Worm (Caenorhabditis elegans) whole organism, L3 larva: ENCODE data around the gene F09E5.3.

Experiments used
- R02D3.7 ChIP-seq: fragments of 150-350 bp; optimal IDR thresholded peaks from 2 replicates; lab custom pipeline; 2014; ENCODE audit warnings: missing biosample characterization, missing genetic modification characterization
- aly-2 ChIP-seq: fragments of 150-350 bp; optimal IDR thresholded peaks from 2 replicates; lab custom pipeline; 2014; ENCODE audit warnings: missing biosample characterization, missing genetic modification characterization
- ama-1 ChIP-seq: fragments of 150-350 bp; optimal IDR thresholded peaks from 2 replicates; lab custom pipeline; 2018
- ceh-16 ChIP-seq: sonication (generic microtip); optimal IDR thresholded peaks from 2 replicates; lab custom pipeline; 2017; ENCODE audit warnings: missing biosample characterization, missing genetic modification characterization
- ceh-28 ChIP-seq: fragments of 150-350 bp; optimal IDR thresholded peaks from 2 replicates; lab custom pipeline; 2014; ENCODE audit warnings: missing biosample characterization, missing genetic modification reagents, missing genetic modification characterization
- daf-12 ChIP-seq: fragments of 150-350 bp; optimal IDR thresholded peaks from 2 replicates; lab custom pipeline; 2014; ENCODE audit warnings: missing biosample characterization, missing genetic modification reagents, missing genetic modification characterization
- egl-27 ChIP-seq: sonication (generic microtip); optimal IDR thresholded peaks from 4 replicates; lab custom pipeline; 2017; ENCODE audit warnings: missing biosample characterization, missing genetic modification reagents, missing genetic modification characterization
- egl-5 ChIP-seq: fragments of 150-350 bp; optimal IDR thresholded peaks from 2 replicates; lab custom pipeline; 2017; ENCODE audit warnings: missing biosample characterization, missing genetic modification reagents, missing genetic modification characterization, inconsistent platforms
- elt-1 ChIP-seq: fragments of 150-350 bp; optimal IDR thresholded peaks from 2 replicates; lab custom pipeline; 2014; ENCODE audit warnings: missing biosample characterization, missing genetic modification characterization
- elt-2 ChIP-seq: sonication (generic microtip); optimal IDR thresholded peaks from 2 replicates; lab custom pipeline; 2016; ENCODE audit warnings: missing genetic modification reagents, mild to moderate bottlenecking, missing genetic modification characterization, missing compliant biosample characterization
- elt-3 ChIP-seq, 3 experiments: fragments of 150-350 bp in 1 of 3; sonication (generic microtip) in 2 of 3; optimal IDR thresholded peaks; 2 replicates in 2 of 3; 4 replicates in 1 of 3; lab custom pipeline; 2014 to 2017; ENCODE audit warnings: missing biosample characterization in 3 of 3, missing genetic modification characterization in 3 of 3
- eor-1 ChIP-seq, 2 experiments: fragments of 150-350 bp; optimal IDR thresholded peaks; 2 replicates each; lab custom pipeline; 2014 to 2018; ENCODE audit warnings: missing biosample characterization in 2 of 2, missing genetic modification characterization in 2 of 2
- fkh-10 ChIP-seq: sonication (generic microtip); optimal IDR thresholded peaks from 2 replicates; lab custom pipeline; 2017; ENCODE audit warnings: missing biosample characterization, missing genetic modification reagents, missing genetic modification characterization
- fkh-2 ChIP-seq: fragments of 150-350 bp; optimal IDR thresholded peaks from 2 replicates; lab custom pipeline; 2014; ENCODE audit warnings: missing biosample characterization, missing genetic modification reagents, missing genetic modification characterization
- fos-1 ChIP-seq: fragments of 150-350 bp; optimal IDR thresholded peaks from 2 replicates; lab custom pipeline; 2014; ENCODE audit warnings: missing biosample characterization, missing genetic modification characterization
- jun-1 ChIP-seq: fragments of 150-350 bp; optimal IDR thresholded peaks from 2 replicates; lab custom pipeline; 2014; ENCODE audit warnings: missing biosample characterization, missing genetic modification reagents, missing genetic modification characterization
- lsy-12 ChIP-seq: sonication (generic microtip); optimal IDR thresholded peaks from 2 replicates; lab custom pipeline; 2016; ENCODE audit warnings: mild to moderate bottlenecking, missing genetic modification characterization, missing compliant biosample characterization
- mdl-1 ChIP-seq: fragments of 150-350 bp; optimal IDR thresholded peaks from 2 replicates; lab custom pipeline; 2014; ENCODE audit warnings: missing biosample characterization, missing genetic modification characterization
- mml-1 ChIP-seq: fragments of 150-350 bp; sonication (generic microtip); optimal IDR thresholded peaks from 3 replicates; lab custom pipeline; 2014; ENCODE audit warnings: missing biosample characterization, missing genetic modification characterization
- nfya-1 ChIP-seq: sonication (generic microtip); optimal IDR thresholded peaks from 2 replicates; lab custom pipeline; 2017; ENCODE audit warnings: missing genetic modification characterization, mild to moderate bottlenecking, missing compliant biosample characterization, antibody characterized with exemption, moderate library complexity; ENCODE audit not compliant: insufficient read depth
- nhr-11 ChIP-seq: fragments of 150-350 bp; optimal IDR thresholded peaks from 2 replicates; lab custom pipeline; 2014; ENCODE audit warnings: missing biosample characterization, missing genetic modification characterization
- nhr-12 ChIP-seq: fragments of 150-350 bp; optimal IDR thresholded peaks from 2 replicates; lab custom pipeline; 2014; ENCODE audit warnings: missing biosample characterization, missing genetic modification characterization
- nhr-23 ChIP-seq: fragments of 150-350 bp; optimal IDR thresholded peaks from 2 replicates; lab custom pipeline; 2014; ENCODE audit warnings: missing biosample characterization, missing genetic modification reagents, missing genetic modification characterization
- nhr-237 ChIP-seq: fragments of 150-350 bp; optimal IDR thresholded peaks from 2 replicates; lab custom pipeline; 2014; ENCODE audit warnings: missing biosample characterization, missing genetic modification characterization
- nhr-25 ChIP-seq: sonication (generic microtip); optimal IDR thresholded peaks from 2 replicates; lab custom pipeline; 2017; ENCODE audit warnings: missing biosample characterization, missing genetic modification characterization
- nhr-28 ChIP-seq: fragments of 150-350 bp; optimal IDR thresholded peaks from 2 replicates; lab custom pipeline; 2014; ENCODE audit warnings: missing biosample characterization, missing genetic modification characterization
- nhr-43 ChIP-seq: sonication (generic microtip); optimal IDR thresholded peaks from 2 replicates; lab custom pipeline; 2016; ENCODE audit warnings: mild to moderate bottlenecking, missing genetic modification characterization, missing compliant biosample characterization; ENCODE audit not compliant: poor library complexity, severe bottlenecking
- nhr-67 ChIP-seq: fragments of 150-350 bp; optimal IDR thresholded peaks from 2 replicates; lab custom pipeline; 2014; ENCODE audit warnings: missing biosample characterization, missing genetic modification characterization
- nhr-76 ChIP-seq: fragments of 150-350 bp; sonication (generic microtip); optimal IDR thresholded peaks from 5 replicates; lab custom pipeline; 2014; ENCODE audit warnings: missing biosample characterization, missing genetic modification characterization
- nhr-77 ChIP-seq: fragments of 150-350 bp; optimal IDR thresholded peaks from 2 replicates; lab custom pipeline; 2014; ENCODE audit warnings: missing biosample characterization, missing genetic modification characterization
- pha-4 ChIP-seq: fragments of 150-350 bp; optimal IDR thresholded peaks from 2 replicates; lab custom pipeline; 2014; ENCODE audit warnings: missing biosample characterization, missing genetic modification reagents, missing genetic modification characterization
- pqm-1 ChIP-seq: fragments of 150-350 bp; optimal IDR thresholded peaks from 2 replicates; lab custom pipeline; 2017; ENCODE audit warnings: missing biosample characterization, missing genetic modification characterization, inconsistent platforms
- sea-2 ChIP-seq: fragments of 150-350 bp; sonication (generic microtip); optimal IDR thresholded peaks from 4 replicates; lab custom pipeline; 2014; ENCODE audit warnings: missing biosample characterization, missing genetic modification reagents, missing genetic modification characterization
- skn-1 ChIP-seq: fragments of 150-350 bp; optimal IDR thresholded peaks from 2 replicates; lab custom pipeline; 2014; ENCODE audit warnings: missing biosample characterization, missing genetic modification characterization
- unc-39 ChIP-seq: sonication (generic microtip); optimal IDR thresholded peaks from 4 replicates; lab custom pipeline; 2017; ENCODE audit warnings: missing biosample characterization, missing genetic modification characterization
- unc-62 ChIP-seq: fragments of 150-350 bp; sonication (generic microtip); optimal IDR thresholded peaks from 4 replicates; lab custom pipeline; 2014; ENCODE audit warnings: missing biosample characterization, missing genetic modification reagents, missing genetic modification characterization
- zag-1 ChIP-seq: fragments of 150-350 bp; optimal IDR thresholded peaks from 2 replicates; lab custom pipeline; 2014; ENCODE audit warnings: missing biosample characterization, missing genetic modification characterization
- ztf-11 ChIP-seq: fragments of 150-350 bp; optimal IDR thresholded peaks from 2 replicates; lab custom pipeline; 2014; ENCODE audit warnings: missing biosample characterization, missing genetic modification characterization
- ztf-4 ChIP-seq: fragments of 150-350 bp; optimal IDR thresholded peaks from 2 replicates; lab custom pipeline; 2014; ENCODE audit warnings: missing biosample characterization, missing genetic modification characterization

The F09E5.3 gene

DNA sequence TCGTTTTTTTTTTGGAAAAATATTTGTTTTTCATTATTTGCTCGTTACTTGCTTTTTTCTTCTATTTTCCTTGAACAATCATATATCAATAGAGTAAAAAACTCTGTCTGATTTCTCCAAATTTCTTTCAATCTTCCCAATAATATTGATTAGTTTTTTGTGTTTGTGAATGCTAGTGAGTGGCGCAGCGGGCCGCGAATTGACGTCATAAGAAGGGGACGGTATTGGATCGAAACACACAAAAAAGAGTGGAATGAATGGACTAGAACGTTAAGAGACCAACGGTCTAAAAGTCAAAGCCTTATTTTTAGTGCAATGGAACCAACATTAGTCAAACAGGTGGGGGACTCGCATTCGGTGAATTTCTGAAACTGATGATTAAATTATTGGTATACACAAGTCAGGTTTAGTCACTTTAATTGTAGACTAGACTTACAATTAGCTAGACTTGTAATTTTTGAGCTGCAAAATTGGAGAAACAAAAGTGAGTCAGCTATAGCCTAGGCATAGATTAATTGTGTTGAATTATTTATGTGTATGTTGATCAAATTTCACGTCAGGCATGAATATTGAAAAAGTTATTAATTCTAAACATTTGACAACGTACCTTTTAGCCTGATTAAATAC lies 42.0 kb upstream of the F09E5.3 start:
- TF ChIP-seq nfya-1 (tag; lab: Kevin White, UChicago) (peak; percentile 62), nhr-77 (tag; lab: Kevin White, UChicago) (no peak), elt-2 (tag; lab: Kevin White, UChicago) (peak; percentile 29), unc-62 (GFP tag; lab: Kevin White, UChicago) (no peak), nhr-237 (tag; lab: Kevin White, UChicago) (no peak), mml-1 (tag; lab: Kevin White, UChicago) (no peak), ztf-11 (tag; lab: Kevin White, UChicago) (no peak), nhr-67 (tag; lab: Kevin White, UChicago) (no peak), ceh-16 (no peak), nhr-76 (tag; lab: Kevin White, UChicago) (no peak), nhr-25 (tag; lab: Kevin White, UChicago) (peak; percentile 14), pha-4 (peak; percentile 75), eor-1 (tag; optimal IDR thresholded peaks at IDR 0.05; lab: Kevin White, UChicago) (no peak), sea-2 (GFP tag; lab: Kevin White, UChicago) (no peak), mdl-1 (tag; lab: Kevin White, UChicago) (no peak), ama-1 (lab: Kevin White, UChicago) (no peak), nhr-11 (peak; percentile 21), elt-3 (tag; optimal IDR thresholded peaks at IDR 0.05; lab: Kevin White, UChicago) (no peak), jun-1 (no peak), fkh-2 (no peak), R02D3.7 (tag; lab: Kevin White, UChicago) (no peak), skn-1 (tag; lab: Kevin White, UChicago) (no peak), egl-5 (tag; lab: Kevin White, UChicago) (no peak), fkh-10 (no peak), nhr-12 (tag; lab: Kevin White, UChicago) (no peak), nhr-23 (tag; lab: Kevin White, UChicago) (peak; percentile 9), lsy-12 (no peak), pqm-1 (tag; lab: Kevin White, UChicago) (peak; percentile 39), fos-1 (tag; lab: Kevin White, UChicago) (no peak)

DNA sequence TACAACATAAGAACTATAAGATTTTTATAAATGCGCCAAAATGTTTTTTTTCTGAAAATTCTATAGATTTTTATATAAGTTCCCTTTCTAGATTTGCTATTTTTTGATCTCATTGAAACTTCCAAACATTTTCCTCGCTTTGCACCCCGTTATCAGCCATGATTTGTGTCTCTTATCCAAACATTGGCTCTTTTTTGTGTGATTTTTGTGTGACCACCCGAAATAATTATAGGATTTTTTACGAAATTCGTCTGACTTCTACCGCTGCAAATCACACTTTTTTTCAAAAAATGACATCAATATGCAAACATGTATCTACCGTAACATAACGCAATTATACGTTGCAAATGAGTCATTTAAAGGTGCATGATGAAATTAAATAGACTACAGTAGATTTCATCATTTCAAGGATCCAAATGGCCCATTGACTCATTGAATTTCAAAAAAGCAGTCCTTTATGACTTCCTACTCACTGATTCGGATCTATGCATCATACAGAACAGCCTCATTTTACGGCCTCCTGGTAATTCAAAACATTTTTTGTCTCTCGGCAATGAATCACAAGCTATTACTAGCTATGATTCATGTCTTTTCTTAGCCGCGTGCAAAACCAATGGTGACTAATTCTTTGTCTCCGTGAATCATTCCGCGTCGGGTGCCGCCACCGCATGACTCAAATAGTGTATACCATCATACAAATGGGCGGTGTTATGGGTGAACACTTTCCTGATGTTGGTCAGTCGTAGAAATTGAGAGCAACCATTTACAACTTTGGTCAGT lies 41.3 kb upstream of the F09E5.3 start:
- peak; percentile 53 for TF ChIP-seq pha-4
- TF ChIP-seq zag-1 (tag; lab: Kevin White, UChicago): no peak
- TF ChIP-seq fos-1 (tag; lab: Kevin White, UChicago): peak; percentile 95
- peak; percentile 71 for TF ChIP-seq elt-2 (tag; lab: Kevin White, UChicago)
- TF ChIP-seq aly-2 (tag; lab: Kevin White, UChicago): no peak
- TF ChIP-seq nhr-67 (tag; lab: Kevin White, UChicago): no peak
- peak; percentile 4 for TF ChIP-seq lsy-12
- TF ChIP-seq pqm-1 (tag; lab: Kevin White, UChicago): peak; percentile 36
- no peak for TF ChIP-seq fkh-10
- no peak for TF ChIP-seq ztf-4
- TF ChIP-seq egl-5 (tag; lab: Kevin White, UChicago): no peak
- TF ChIP-seq jun-1: peak; percentile 85

DNA sequence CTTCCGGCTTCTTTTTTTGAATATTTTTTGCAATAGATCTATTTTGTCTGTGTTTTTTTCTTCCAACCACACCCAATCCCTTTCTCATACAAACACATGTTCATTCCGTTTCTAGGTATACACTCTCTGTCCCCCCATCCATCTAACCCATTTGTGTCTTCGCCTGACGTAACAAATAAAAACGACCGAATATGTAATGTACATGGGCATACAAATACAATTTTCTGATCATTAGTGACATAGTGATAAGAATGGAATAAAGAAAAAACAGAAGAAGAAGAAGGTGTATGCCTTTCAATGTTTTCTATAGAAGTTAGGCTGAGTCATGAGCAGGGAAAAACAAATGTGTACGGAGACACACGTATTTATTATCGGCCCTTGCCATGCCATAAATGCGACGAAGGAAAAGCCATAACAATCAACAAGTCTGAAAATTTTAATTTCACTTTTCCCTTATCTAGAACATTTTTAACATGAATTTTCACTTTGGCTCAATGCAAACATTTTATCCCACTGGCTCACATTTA lies 40.0 kb upstream of the F09E5.3 start:
- TF ChIP-seq elt-2 (tag; lab: Kevin White, UChicago): peak; percentile 70
- no peak for TF ChIP-seq ama-1 (lab: Kevin White, UChicago)
- TF ChIP-seq pha-4: peak; percentile 47

- no peak for TF ChIP-seq egl-27 (tag; lab: Kevin White, UChicago)
- TF ChIP-seq mml-1 (tag; lab: Kevin White, UChicago): no peak
- TF ChIP-seq pha-4: no peak
- no peak for TF ChIP-seq ceh-28 (tag; lab: Kevin White, UChicago)
- no peak for TF ChIP-seq jun-1
- TF ChIP-seq nhr-43 (tag; lab: Kevin White, UChicago): no peak
- no peak for TF ChIP-seq elt-1 (tag; lab: Kevin White, UChicago)
- TF ChIP-seq fos-1 (tag; lab: Kevin White, UChicago): no peak
- no peak for TF ChIP-seq skn-1 (tag; lab: Kevin White, UChicago)
- TF ChIP-seq ama-1 (lab: Kevin White, UChicago): no peak
- no peak for TF ChIP-seq sea-2 (GFP tag; lab: Kevin White, UChicago)
- no peak for TF ChIP-seq daf-12 (tag; lab: Kevin White, UChicago)
- no peak for TF ChIP-seq unc-39 (tag; lab: Kevin White, UChicago)
- no peak for TF ChIP-seq egl-5 (tag; lab: Kevin White, UChicago)
- TF ChIP-seq nhr-28 (tag; lab: Kevin White, UChicago): no peak
Observed at ce11 chrII:5334628-5335027, 39.2 kb upstream of the F09E5.3 start.
